Worm (Caenorhabditis elegans): Measurements from ENCODE around the gene K08D12.8.

Gene K08D12.8

ce11 chrIV:1715705-1716104, 10.3 kb upstream of the K08D12.8 start:
- TF ChIP-seq him-1 (tag; optimal IDR thresholded peaks at IDR 0.05) (no peak), W03F9.2 (tag; optimal IDR thresholded peaks at IDR 0.05) (no peak), dao-5 (tag; optimal IDR thresholded peaks at IDR 0.05) (no peak)

DNA sequence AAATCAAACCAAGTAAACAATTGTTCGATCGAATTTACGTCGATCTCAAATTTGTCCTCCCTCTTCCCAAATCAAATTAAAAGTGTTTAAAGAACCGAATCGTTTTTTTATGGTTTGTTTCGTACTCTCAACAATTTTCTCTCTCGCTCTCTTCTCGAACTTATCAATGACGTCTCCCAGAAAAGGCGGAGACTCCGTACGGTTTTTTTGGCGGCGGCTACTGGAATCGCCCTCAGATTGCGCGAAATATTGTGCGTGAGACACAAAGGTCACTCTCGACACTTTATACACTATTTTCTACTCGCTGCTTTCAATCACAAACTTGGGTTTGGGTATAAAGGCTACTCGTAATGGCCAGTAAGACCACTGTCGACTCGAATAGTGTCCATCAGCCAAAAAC, 5.5 kb upstream of the K08D12.8 start, which contains the start of gene epic-2:
Gene epic-2 (plus strand): TSS at position 317 of the 400 bp plus-strand sequence.
- TF ChIP-seq him-1 (tag; optimal IDR thresholded peaks at IDR 0.05) = no peak
- no peak for TF ChIP-seq W03F9.2 (tag; optimal IDR thresholded peaks at IDR 0.05)
- TF ChIP-seq dao-5 (tag; optimal IDR thresholded peaks at IDR 0.05) = no peak

ce11 chrIV:1721610-1722009, 4.4 kb upstream of the K08D12.8 start:
- TF ChIP-seq W03F9.2 (tag; optimal IDR thresholded peaks at IDR 0.05) (no peak), him-1 (tag; optimal IDR thresholded peaks at IDR 0.05) (no peak), dao-5 (tag; optimal IDR thresholded peaks at IDR 0.05) (no peak)

DNA sequence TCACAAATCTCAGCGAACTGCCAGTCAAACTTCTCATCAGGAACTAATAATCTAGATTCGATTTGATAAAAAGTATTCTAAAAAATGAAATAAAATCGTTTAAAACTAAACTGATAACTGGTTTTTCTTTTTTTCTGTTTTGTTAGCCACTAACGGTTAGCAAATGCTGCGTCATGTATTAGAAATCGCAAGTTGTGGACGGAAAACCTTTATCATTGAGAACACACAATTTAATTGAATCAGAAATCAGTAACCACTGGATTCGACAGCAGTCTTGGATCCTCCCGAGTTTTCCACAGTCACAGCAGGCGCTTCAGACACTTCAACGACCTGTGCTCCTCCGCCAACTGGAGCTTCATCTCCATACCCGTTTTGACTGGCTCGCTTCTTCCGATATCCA, 3.0 kb upstream of the K08D12.8 start:
- TF ChIP-seq dao-5 (tag; optimal IDR thresholded peaks at IDR 0.05) (no peak), him-1 (tag; optimal IDR thresholded peaks at IDR 0.05) (no peak), W03F9.2 (tag; optimal IDR thresholded peaks at IDR 0.05) (no peak)

ce11 chrIV:1724283-1724682, 1.7 kb upstream of the K08D12.8 start, which contains the start of gene epic-3:
epic-3 (minus strand) TSS chrIV:1724383.
- TF ChIP-seq him-1 (tag; optimal IDR thresholded peaks at IDR 0.05) (no peak), dao-5 (tag; optimal IDR thresholded peaks at IDR 0.05) (no peak), W03F9.2 (tag; optimal IDR thresholded peaks at IDR 0.05) (no peak)

ce11 chrIV:1727538-1728072, 1.6 kb downstream of the K08D12.8 start:
- TF ChIP-seq dao-5 (tag; optimal IDR thresholded peaks at IDR 0.05) (no peak), him-1 (tag; optimal IDR thresholded peaks at IDR 0.05) (no peak)

ce11 chrIV:1738324-1738730, 12.3 kb downstream of the K08D12.8 start:
- TF ChIP-seq W03F9.2 (tag; optimal IDR thresholded peaks at IDR 0.05) = peak; percentile 28
- no peak for TF ChIP-seq dao-5 (tag; optimal IDR thresholded peaks at IDR 0.05)
- TF ChIP-seq him-1 (tag; optimal IDR thresholded peaks at IDR 0.05) = no peak

DNA sequence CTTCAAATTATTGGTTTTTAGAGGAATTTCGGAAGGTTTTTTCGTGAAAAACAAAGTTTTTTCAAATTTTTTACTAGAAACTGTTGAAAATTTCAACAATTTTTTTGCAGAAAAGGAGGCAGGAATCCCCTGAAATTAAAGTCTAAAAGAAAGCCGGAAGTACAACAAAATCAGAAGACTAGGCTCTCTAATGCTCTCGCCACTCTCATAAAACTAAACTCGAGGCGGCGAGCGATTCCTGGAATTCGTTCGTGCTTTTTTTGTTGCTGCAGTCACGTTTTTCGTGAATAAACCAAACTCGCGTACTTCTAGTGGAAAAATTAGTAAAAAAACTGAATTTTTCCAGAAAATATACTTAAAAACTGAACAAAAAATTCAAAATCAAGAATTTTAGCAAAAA, 12.9 kb downstream of the K08D12.8 start:
- no peak for TF ChIP-seq W03F9.2 (tag; optimal IDR thresholded peaks at IDR 0.05)
- TF ChIP-seq dao-5 (tag; optimal IDR thresholded peaks at IDR 0.05) = no peak
- no peak for TF ChIP-seq him-1 (tag; optimal IDR thresholded peaks at IDR 0.05)

DNA sequence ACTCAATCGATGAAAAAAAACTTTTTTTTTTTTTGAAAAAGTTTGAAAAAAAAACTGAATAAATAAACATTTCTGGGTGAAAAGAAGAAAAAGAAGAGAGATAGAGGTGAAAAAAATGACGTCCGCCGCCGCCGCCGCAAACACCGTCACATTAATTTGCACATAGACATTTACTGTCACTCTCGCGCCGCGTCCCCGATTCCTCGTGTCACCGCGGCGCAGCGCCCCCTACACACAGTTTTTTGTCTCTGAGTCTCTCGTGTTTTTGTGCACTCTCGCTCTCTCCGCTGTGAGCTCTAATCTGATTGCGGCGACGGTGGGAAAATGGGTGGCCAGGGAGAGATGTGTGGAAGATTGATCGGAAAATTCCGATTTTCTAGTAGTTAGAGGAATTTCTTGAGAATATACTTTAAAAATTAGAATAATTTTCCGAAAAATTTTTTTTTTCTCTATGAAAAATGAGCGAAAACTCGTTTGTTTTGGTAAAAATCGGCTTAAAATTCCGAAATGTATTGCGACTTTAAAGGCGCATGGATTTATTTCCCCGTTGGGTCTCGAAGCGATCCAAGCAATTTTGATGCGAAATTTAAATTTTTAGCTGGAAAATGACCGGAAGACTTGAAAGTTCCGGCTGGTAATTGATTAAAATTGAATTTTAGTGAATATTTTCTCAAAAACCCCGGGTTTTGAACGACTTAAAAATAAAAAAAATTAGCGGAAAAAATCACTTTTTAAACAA, 13.5 kb downstream of the K08D12.8 start:
- no peak for TF ChIP-seq dao-5 (tag; optimal IDR thresholded peaks at IDR 0.05)
- TF ChIP-seq W03F9.2 (tag; optimal IDR thresholded peaks at IDR 0.05) = no peak
- TF ChIP-seq him-1 (tag; optimal IDR thresholded peaks at IDR 0.05) = no peak

DNA sequence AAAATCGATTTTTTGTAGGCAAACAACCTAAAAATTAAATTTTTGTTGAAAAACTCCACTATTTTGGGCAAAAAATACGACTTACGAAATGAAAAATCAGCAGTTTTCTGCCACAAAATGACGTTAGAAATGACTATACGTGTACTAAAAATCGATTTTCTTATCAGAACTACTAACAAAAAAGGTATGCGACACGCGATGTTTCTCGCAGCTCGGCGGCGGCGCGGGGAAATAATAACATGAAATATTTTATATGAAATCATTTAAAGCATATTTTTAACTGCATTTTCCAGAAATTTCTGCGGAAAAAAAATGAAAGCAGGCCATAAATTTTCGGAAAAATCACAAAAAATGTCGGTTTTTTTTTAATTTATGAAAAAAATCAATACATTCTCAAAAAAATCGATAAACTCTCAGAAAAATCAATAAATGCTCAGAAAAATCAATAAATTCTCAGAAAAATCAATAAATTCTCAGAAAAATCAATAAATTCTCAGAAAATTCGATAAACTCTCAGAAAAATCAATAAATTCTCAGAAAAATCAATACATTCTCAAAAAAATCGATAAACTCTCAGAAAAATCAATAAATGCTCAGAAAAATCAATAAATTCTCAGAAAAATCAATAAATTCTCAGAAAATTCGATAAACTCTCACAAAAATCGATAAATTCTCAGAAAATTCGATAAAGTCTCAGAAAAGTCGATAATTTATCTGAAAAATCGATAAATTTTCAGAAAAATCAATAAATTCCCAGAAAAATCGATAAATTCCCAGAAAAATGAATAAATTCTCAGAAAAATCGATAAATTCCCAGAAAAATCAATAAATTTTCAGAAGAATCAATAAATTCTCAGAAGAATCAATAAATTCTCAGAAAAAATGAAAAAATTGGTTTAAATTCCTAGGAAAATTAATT, 14.4 kb downstream of the K08D12.8 start, which contains the start of gene ptpn-22:
Gene ptpn-22 (minus strand): TSS at position 158 of the 919 bp plus-strand sequence.
- TF ChIP-seq dao-5 (tag; optimal IDR thresholded peaks at IDR 0.05) (no peak), him-1 (tag; optimal IDR thresholded peaks at IDR 0.05) (no peak), W03F9.2 (tag; optimal IDR thresholded peaks at IDR 0.05) (no peak)

DNA sequence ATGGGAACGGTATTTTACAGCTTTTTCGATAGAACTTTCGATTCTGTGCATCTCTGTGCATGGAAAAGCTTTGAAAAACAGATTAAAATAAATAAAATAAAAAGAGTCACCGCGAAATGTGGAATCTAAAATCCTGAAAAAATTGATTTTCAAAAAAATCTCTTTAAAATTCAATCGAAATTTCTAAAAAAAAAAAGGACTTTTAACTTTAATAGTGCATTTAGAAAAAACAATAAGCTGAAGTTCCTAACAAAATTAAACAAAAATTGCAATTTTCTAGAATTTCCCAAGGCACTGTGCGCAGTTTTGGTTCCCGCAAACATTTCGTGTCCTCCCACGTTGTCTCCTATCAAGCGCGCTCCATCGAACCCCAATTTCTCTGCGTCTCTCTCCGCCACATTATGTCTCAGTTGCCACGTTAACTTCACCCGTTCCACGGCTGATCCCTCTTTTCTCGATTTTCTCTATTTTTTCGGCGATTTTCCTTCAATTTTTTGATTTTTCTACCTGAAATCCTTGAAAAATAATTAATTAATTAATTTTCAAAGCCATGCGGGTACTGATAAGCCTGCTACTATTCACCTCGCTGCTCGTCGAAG, 19.6 kb downstream of the K08D12.8 start, which contains the start of the genes Y41D4A.6 and Y41D4A.4:
Gene Y41D4A.6 (minus strand): TSS at position 51 of the 599 bp plus-strand sequence.
Gene Y41D4A.4 (plus strand): TSS at position 549 of the 599 bp plus-strand sequence.
- TF ChIP-seq him-1 (tag; optimal IDR thresholded peaks at IDR 0.05) = peak; percentile 76
- TF ChIP-seq W03F9.2 (tag; optimal IDR thresholded peaks at IDR 0.05) = peak; percentile 82
- no peak for TF ChIP-seq dao-5 (tag; optimal IDR thresholded peaks at IDR 0.05)

- TF ChIP-seq him-1 (tag; optimal IDR thresholded peaks at IDR 0.05) (no peak), W03F9.2 (tag; optimal IDR thresholded peaks at IDR 0.05) (no peak), dao-5 (tag; optimal IDR thresholded peaks at IDR 0.05) (no peak)
These were observed 25.3 kb downstream of the K08D12.8 start for ce11 chrIV:1751243-1751642.

DNA sequence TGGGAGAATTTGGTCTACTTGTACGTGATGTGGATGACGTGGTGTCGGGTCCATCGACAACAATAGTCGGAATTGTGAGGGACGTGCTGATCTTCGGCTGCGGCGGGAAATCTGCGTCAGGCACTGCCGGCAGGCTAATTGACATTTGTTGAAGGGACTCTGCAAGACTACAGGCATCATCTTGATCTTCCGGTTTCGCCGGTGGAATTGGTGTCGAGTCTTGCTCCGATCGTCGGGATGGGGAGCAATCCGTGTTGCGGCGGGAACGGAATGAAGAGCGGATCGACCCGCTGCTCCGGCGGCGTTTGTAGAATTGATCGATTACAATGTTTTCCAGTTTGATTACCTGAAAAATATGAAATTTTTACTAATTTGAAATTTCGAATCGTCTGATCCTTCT, 26.5 kb downstream of the K08D12.8 start:
- no peak for TF ChIP-seq dao-5 (tag; optimal IDR thresholded peaks at IDR 0.05)

Data from whole organism, L4/young adult.